Worm (Caenorhabditis elegans) whole organism, L4 larva: ENCODE measurements around the gene ceh-20.

Experiments used
- F44E2.7 ChIP-seq: fragments of 200-800 bp; sonication (Bioruptor generic); IDR thresholded peaks from 2 replicates; pipeline ENCODE4 v2.1.2; 2022; ENCODE audit warnings: missing genetic modification characterization, missing compliant biosample characterization
- R02D3.7 ChIP-seq: fragments of 150-350 bp; sonication (generic microtip); optimal IDR thresholded peaks from 3 replicates; lab custom pipeline; 2014; ENCODE audit warnings: missing biosample characterization, missing genetic modification characterization
- T26A8.4 ChIP-seq: fragments of 200-800 bp; sonication (Bioruptor generic); IDR thresholded peaks from 2 replicates; pipeline ENCODE4 v1.3.6; 2022; ENCODE audit warnings: missing genetic modification characterization, missing compliant biosample characterization
- Y5F2A.4 ChIP-seq: fragments of 200-800 bp; sonication (Bioruptor generic); optimal IDR thresholded peaks from 2 replicates; lab custom pipeline; 2018; ENCODE audit warnings: mild to moderate bottlenecking, missing genetic modification characterization, missing compliant biosample characterization
- aha-1 ChIP-seq: fragments of 150-350 bp; peaks from one replicate; lab custom pipeline; 2014; ENCODE audit warnings: missing biosample characterization, missing genetic modification characterization
- ceh-28 ChIP-seq: fragments of 150-350 bp; optimal IDR thresholded peaks from 2 replicates; lab custom pipeline; 2014; ENCODE audit warnings: missing biosample characterization, missing genetic modification reagents, missing genetic modification characterization
- daf-16 ChIP-seq, 3 experiments: sonication (generic microtip); optimal IDR thresholded peaks; 2 replicates each; lab custom pipeline; 2016 to 2017; ENCODE audit warnings: missing genetic modification characterization in 3 of 3, missing genetic modification reagents in 3 of 3, mild to moderate bottlenecking in 2 of 3, missing compliant biosample characterization in 2 of 3, missing biosample characterization in 1 of 3, moderate library complexity in 1 of 3
- dmd-6 ChIP-seq: fragments of 200-800 bp; sonication (Bioruptor generic); IDR thresholded peaks from 2 replicates; pipeline ENCODE4 v1.3.6; 2022; ENCODE audit warnings: missing genetic modification reagents, missing genetic modification characterization, missing compliant biosample characterization
- dmd-8 ChIP-seq: fragments of 200-800 bp; sonication (Bioruptor generic); IDR thresholded peaks from 2 replicates; pipeline ENCODE4 v1.3.6; 2022; ENCODE audit warnings: missing genetic modification characterization, missing compliant biosample characterization
- dve-1 ChIP-seq: sonication (generic microtip); optimal IDR thresholded peaks from 2 replicates; lab custom pipeline; 2017; ENCODE audit warnings: antibody characterized with exemption, mild to moderate bottlenecking, missing genetic modification characterization, missing compliant biosample characterization; ENCODE audit not compliant: insufficient read depth
- fos-1 ChIP-seq: fragments of 150-350 bp; optimal IDR thresholded peaks from 2 replicates; lab custom pipeline; 2014; ENCODE audit warnings: missing biosample characterization, missing genetic modification characterization
- hif-1 ChIP-seq, 2 experiments: sonication (generic microtip); optimal IDR thresholded peaks; 2 replicates each; lab custom pipeline; 2016 to 2017; ENCODE audit warnings: missing compliant biosample characterization in 2 of 2, missing genetic modification characterization in 2 of 2, missing genetic modification reagents in 2 of 2, missing genotype in 2 of 2, mild to moderate bottlenecking in 1 of 2
- hlh-11 ChIP-seq: fragments of 200-800 bp; sonication (Bioruptor generic); optimal IDR thresholded peaks from 2 replicates; lab custom pipeline; 2018; ENCODE audit warnings: mild to moderate bottlenecking, missing genetic modification characterization, missing compliant biosample characterization
- hlh-30 ChIP-seq: sonication (generic microtip); optimal IDR thresholded peaks from 2 replicates; lab custom pipeline; 2017; ENCODE audit warnings: antibody characterized with exemption, mild to moderate bottlenecking, missing genetic modification characterization, missing compliant biosample characterization; ENCODE audit not compliant: insufficient read depth
- lin-1 ChIP-seq: fragments of 200-800 bp; sonication (Bioruptor generic); IDR thresholded peaks from 2 replicates; pipeline ENCODE4 v1.3.6; 2022; ENCODE audit warnings: missing genetic modification reagents, missing genetic modification characterization, missing compliant biosample characterization
- lin-29 ChIP-seq: fragments of 200-800 bp; sonication (Bioruptor generic); IDR thresholded peaks from 2 replicates; pipeline ENCODE4 v1.3.6; 2022; ENCODE audit warnings: missing genetic modification reagents, missing genetic modification characterization, missing compliant biosample characterization
- lin-39 ChIP-seq: fragments of 150-350 bp; optimal IDR thresholded peaks from 2 replicates; lab custom pipeline; 2014; ENCODE audit warnings: missing biosample characterization, missing genetic modification reagents, missing genetic modification characterization
- madf-5 ChIP-seq, 2 experiments: fragments of 200-800 bp; sonication (Bioruptor generic); IDR thresholded peaks; 2 replicates each; pipeline ENCODE4 v1.3.6; 2022; ENCODE audit warnings: missing compliant biosample characterization in 2 of 2, missing genetic modification characterization in 2 of 2
- madf-9 ChIP-seq: fragments of 200-800 bp; sonication (Bioruptor generic); conservative IDR thresholded peaks from 2 replicates; pipeline ENCODE4 v1.3.6; 2022; ENCODE audit warnings: missing genetic modification reagents, missing genetic modification characterization, missing compliant biosample characterization
- mdt-29 ChIP-seq: fragments of 200-800 bp; sonication (Bioruptor generic); IDR thresholded peaks from 2 replicates; pipeline ENCODE4 v1.3.6; 2022; ENCODE audit warnings: missing genetic modification reagents, missing genetic modification characterization, missing compliant biosample characterization
- mep-1 ChIP-seq: fragments of 150-350 bp; sonication (generic microtip); optimal IDR thresholded peaks from 3 replicates; lab custom pipeline; 2014; ENCODE audit warnings: missing biosample characterization, missing genetic modification characterization
- mes-2 ChIP-seq: sonication (generic microtip); optimal IDR thresholded peaks from 2 replicates; lab custom pipeline; 2016; ENCODE audit warnings: missing genotype, mild to moderate bottlenecking, missing genetic modification characterization, missing compliant biosample characterization; ENCODE audit not compliant: poor library complexity, severe bottlenecking
- nhr-102 ChIP-seq: sonication (generic microtip); optimal IDR thresholded peaks from 2 replicates; lab custom pipeline; 2016; ENCODE audit warnings: mild to moderate bottlenecking, missing genetic modification characterization, moderate library complexity, missing compliant biosample characterization
- nhr-237 ChIP-seq: sonication (generic microtip); optimal IDR thresholded peaks from 2 replicates; lab custom pipeline; 2017; ENCODE audit warnings: missing biosample characterization, missing genetic modification characterization
- nhr-28 ChIP-seq: fragments of 150-350 bp; optimal IDR thresholded peaks from 2 replicates; lab custom pipeline; 2014; ENCODE audit warnings: missing biosample characterization, missing genetic modification characterization
- nhr-41 ChIP-seq: fragments of 200-800 bp; sonication (Bioruptor generic); IDR thresholded peaks from 2 replicates; pipeline ENCODE4 v1.3.6; 2022; ENCODE audit warnings: missing genetic modification reagents, missing genetic modification characterization, missing compliant biosample characterization
- nhr-48 ChIP-seq: sonication (generic microtip); optimal IDR thresholded peaks from 2 replicates; lab custom pipeline; 2016; ENCODE audit warnings: mild to moderate bottlenecking, missing genetic modification characterization, missing compliant biosample characterization
- nhr-6 ChIP-seq: fragments of 150-350 bp; optimal IDR thresholded peaks from 2 replicates; lab custom pipeline; 2014; ENCODE audit warnings: missing biosample characterization, missing genetic modification characterization
- php-3 ChIP-seq: fragments of 200-800 bp; sonication (Bioruptor generic); IDR thresholded peaks from 2 replicates; pipeline ENCODE4 v1.3.6; 2022; ENCODE audit warnings: missing genetic modification reagents, missing genetic modification characterization, missing compliant biosample characterization
- saeg-2 ChIP-seq: fragments of 200-800 bp; sonication (Bioruptor generic); IDR thresholded peaks from 2 replicates; pipeline ENCODE4 v1.3.6; 2022; ENCODE audit warnings: missing genetic modification reagents, missing genetic modification characterization, missing compliant biosample characterization
- sdz-12 ChIP-seq: fragments of 200-800 bp; sonication (Bioruptor generic); optimal IDR thresholded peaks from 2 replicates; lab custom pipeline; 2018; ENCODE audit warnings: mild to moderate bottlenecking, missing genetic modification characterization, missing compliant biosample characterization
- set-16 ChIP-seq: fragments of 200-800 bp; sonication (Bioruptor generic); IDR thresholded peaks from 2 replicates; pipeline ENCODE4 v1.3.6; 2022; ENCODE audit warnings: missing genetic modification reagents, missing genetic modification characterization, missing compliant biosample characterization
- spr-1 ChIP-seq: sonication (generic microtip); optimal IDR thresholded peaks from 2 replicates; lab custom pipeline; 2016; ENCODE audit warnings: mild to moderate bottlenecking, missing genetic modification characterization, missing compliant biosample characterization
- spr-3 ChIP-seq: fragments of 200-800 bp; sonication (Bioruptor generic); optimal IDR thresholded peaks from 2 replicates; lab custom pipeline; 2018; ENCODE audit warnings: mild to moderate bottlenecking, missing genetic modification characterization, missing compliant biosample characterization
- unc-130 ChIP-seq: sonication (generic microtip); optimal IDR thresholded peaks from 2 replicates; lab custom pipeline; 2016; ENCODE audit warnings: missing genetic modification reagents, missing genetic modification characterization, missing compliant biosample characterization
- zag-1 ChIP-seq: fragments of 150-350 bp; optimal IDR thresholded peaks from 2 replicates; lab custom pipeline; 2014; ENCODE audit warnings: missing biosample characterization, missing genetic modification characterization
- zip-2 ChIP-seq: fragments of 150-350 bp; optimal IDR thresholded peaks from 2 replicates; lab custom pipeline; 2014; ENCODE audit warnings: missing biosample characterization, missing genetic modification characterization
- ztf-7 ChIP-seq: fragments of 150-350 bp; optimal IDR thresholded peaks from 2 replicates; lab custom pipeline; 2014; ENCODE audit warnings: missing biosample characterization, missing genetic modification characterization

The ceh-20 gene

ce11 chrIII:6989201-6989600 is 9.5 kb downstream of the ceh-20 start (continued):
- TF ChIP-seq dmd-8 (GFP tag; lab: Robert Waterston, UW) (no peak), daf-16 (GFP tag; optimal IDR thresholded peaks at IDR 0.05; lab: Kevin White, UChicago) (no peak), daf-16 (tag; optimal IDR thresholded peaks at IDR 0.05; lab: Kevin White, UChicago) (peak; percentile 96), ceh-28 (tag; lab: Kevin White, UChicago) (no peak), lin-39 (tag; lab: Kevin White, UChicago) (no peak), unc-130 (GFP tag; lab: Kevin White, UChicago) (no peak), aha-1 (tag; lab: Kevin White, UChicago) (peak; percentile 51), nhr-237 (tag; lab: Kevin White, UChicago) (no peak), R02D3.7 (tag; lab: Kevin White, UChicago) (no peak), lin-1 (GFP tag; lab: Robert Waterston, UW) (no peak), spr-1 (tag; lab: Kevin White, UChicago) (no peak), madf-5 (GFP tag; IDR thresholded peaks at IDR 0.05; lab: Robert Waterston, UW) (no peak), F44E2.7 (GFP tag; lab: Robert Waterston, UW) (no peak), nhr-48 (tag; lab: Kevin White, UChicago) (no peak), fos-1 (no peak), zag-1 (no peak), hlh-11 (tag; lab: Kevin White, UChicago) (peak; percentile 33), lin-29 (no peak), nhr-102 (tag; lab: Kevin White, UChicago) (no peak), madf-9 (GFP tag; lab: Robert Waterston, UW) (no peak), set-16 (GFP tag; lab: Robert Waterston, UW) (no peak), nhr-6 (tag; lab: Kevin White, UChicago) (no peak), mes-2 (tag; lab: Kevin White, UChicago) (no peak), zip-2 (tag; lab: Kevin White, UChicago) (no peak), ztf-7 (tag; lab: Kevin White, UChicago) (peak; percentile 6), nhr-41 (no peak), php-3 (GFP tag; lab: Robert Waterston, UW) (0 out of 2 replicates have a peak, but pooled peaks have one; percentile 37), sdz-12 (GFP tag; lab: Kevin White, UChicago) (no peak), mdt-29 (GFP tag; lab: Robert Waterston, UW) (no peak), spr-3 (GFP tag; lab: Kevin White, UChicago) (no peak), hlh-30 (no peak), hif-1 (tag; optimal IDR thresholded peaks at IDR 0.05; lab: Kevin White, UChicago) (no peak), dmd-6 (GFP tag; lab: Robert Waterston, UW) (0 out of 2 replicates have a peak, but pooled peaks have one; percentile 8), Y5F2A.4 (GFP tag; lab: Kevin White, UChicago) (no peak), nhr-28 (tag; lab: Kevin White, UChicago) (peak; percentile 51), dve-1 (tag; lab: Kevin White, UChicago) (peak; percentile 70)
- TF ChIP-seq, all 104 proteins: peak for 11

DNA sequence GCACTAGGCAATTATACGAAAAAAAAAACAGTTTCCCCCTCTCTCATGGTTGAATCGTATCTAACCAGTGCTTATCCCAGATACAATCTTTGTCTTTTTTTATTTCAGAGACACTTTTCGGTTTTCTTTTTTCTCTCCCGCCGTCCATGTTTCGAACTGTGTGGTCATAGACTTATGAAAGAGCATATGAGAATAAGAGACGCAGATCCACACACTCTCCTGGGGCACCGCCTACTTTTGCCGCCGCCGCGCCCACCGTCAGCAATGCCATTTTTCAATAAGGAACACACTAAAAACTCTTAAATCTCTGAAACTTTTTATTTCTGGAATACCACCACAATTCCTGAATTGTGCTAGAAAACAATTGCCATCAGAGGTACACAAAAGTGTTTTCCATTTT is 10.2 kb downstream of the ceh-20 start, which contains the start of gene prk-1:
Gene prk-1, plus strand, starts transcription at position 269 of the 400 bp plus-strand sequence.
- peak; percentile 2 for TF ChIP-seq mes-2 (tag; lab: Kevin White, UChicago)
- TF ChIP-seq saeg-2 (GFP tag; lab: Robert Waterston, UW), result no peak
- TF ChIP-seq mep-1 (tag; lab: Kevin White, UChicago), result no peak
- peak; percentile 55; the same call in 1 of the 2 replicates for TF ChIP-seq T26A8.4
- peak; percentile 7 for TF ChIP-seq nhr-28 (tag; lab: Kevin White, UChicago)
- TF ChIP-seq hlh-11 (tag; lab: Kevin White, UChicago), result peak; percentile 12
